Fruit fly (Drosophila melanogaster) whole organism, embryonic: Measurements from ENCODE around the gene CG14105.

Source experiments
- Atf6 ChIP-seq: fragments of 200-800 bp; sonication (Bioruptor generic); IDR thresholded peaks from 2 replicates; pipeline ENCODE4 v1.3.6; 2022; ENCODE audit warnings: missing biosample characterization, missing genetic modification characterization
- B-H1 ChIP-seq: fragments of 200-800 bp; sonication (Bioruptor generic); IDR thresholded peaks from 3 replicates; pipeline ENCODE4 v1.3.6; 2022; ENCODE audit warnings: missing biosample characterization, missing genetic modification characterization
- CG12219 ChIP-seq: fragments of 200-800 bp; sonication (Bioruptor generic); optimal IDR thresholded peaks from 3 replicates; lab custom pipeline; 2018; ENCODE audit warnings: missing biosample characterization, mild to moderate bottlenecking, missing genetic modification characterization
- CG12391 ChIP-seq: fragments of 200-800 bp; sonication (Bioruptor generic); optimal IDR thresholded peaks from 3 replicates; lab custom pipeline; 2018; ENCODE audit warnings: missing biosample characterization, mild to moderate bottlenecking, missing genetic modification characterization, moderate library complexity
- CG13424 ChIP-seq: fragments of 200-800 bp; sonication (Bioruptor generic); optimal IDR thresholded peaks from 2 replicates; lab custom pipeline; 2019; ENCODE audit warnings: missing biosample characterization, mild to moderate bottlenecking, missing genetic modification characterization, moderate library complexity
- CG16779 ChIP-seq: fragments of 200-800 bp; sonication (Bioruptor generic); IDR thresholded peaks from 2 replicates; pipeline ENCODE4 v1.3.6; 2022; ENCODE audit warnings: missing biosample characterization, missing genetic modification characterization
- CG16863 ChIP-seq: fragments of 200-800 bp; sonication (Bioruptor generic); optimal IDR thresholded peaks from 3 replicates; lab custom pipeline; 2016; ENCODE audit warnings: missing biosample characterization, missing genetic modification characterization
- CG30020 ChIP-seq: fragments of 200-800 bp; optimal IDR thresholded peaks from 2 replicates; lab custom pipeline; 2019; ENCODE audit warnings: missing biosample characterization, mild to moderate bottlenecking, missing genetic modification characterization, moderate library complexity
- CG31224 ChIP-seq: fragments of 200-800 bp; sonication (Bioruptor generic); IDR thresholded peaks from 2 replicates; pipeline ENCODE4 v1.3.6; 2022; ENCODE audit warnings: missing biosample characterization, missing genetic modification characterization
- CG31388 ChIP-seq: fragments of 200-800 bp; sonication (Bioruptor generic); optimal IDR thresholded peaks from 2 replicates; lab custom pipeline; 2016; ENCODE audit warnings: missing biosample characterization, missing genetic modification characterization
- CG34376 ChIP-seq: fragments of 200-800 bp; sonication (Bioruptor generic); optimal IDR thresholded peaks from 2 replicates; lab custom pipeline; 2018; ENCODE audit warnings: missing biosample characterization, mild to moderate bottlenecking, missing genetic modification characterization
- CG42726 ChIP-seq: fragments of 200-800 bp; sonication (Bioruptor generic); IDR thresholded peaks from 2 replicates; pipeline ENCODE4 v1.3.6; 2022; ENCODE audit warnings: missing biosample characterization, missing genetic modification characterization; ENCODE audit not compliant: partially characterized antibody
- CG6765 ChIP-seq: fragments of 200-800 bp; sonication (Bioruptor generic); optimal IDR thresholded peaks from 3 replicates; lab custom pipeline; 2017; ENCODE audit warnings: missing biosample characterization, mild to moderate bottlenecking, missing genetic modification characterization
- CTCF ChIP-seq: fragments of 200-800 bp; sonication (Bioruptor generic); optimal IDR thresholded peaks from 2 replicates; lab custom pipeline; 2017; ENCODE audit warnings: missing biosample characterization, mild to moderate bottlenecking, missing genetic modification characterization, moderate library complexity
- Eip74EF ChIP-seq, 2 experiments: fragments of 200-800 bp in 1 of 2; fragments of >200 bp in 1 of 2; sonication (Bioruptor generic) in 1 of 2; optimal IDR thresholded peaks; 2 replicates each; lab custom pipeline; 2017 to 2019; ENCODE audit warnings: missing biosample characterization in 2 of 2, missing genetic modification characterization in 2 of 2, mild to moderate bottlenecking in 1 of 2, moderate library complexity in 1 of 2
- Fer1 ChIP-seq: fragments of 200-800 bp; sonication (Bioruptor generic); optimal IDR thresholded peaks from 2 replicates; lab custom pipeline; 2017; ENCODE audit warnings: missing biosample characterization, mild to moderate bottlenecking, missing genetic modification characterization
- Gug ChIP-seq: fragments of 200-800 bp; sonication (Bioruptor generic); IDR thresholded peaks from 4 replicates; pipeline ENCODE4 v1.3.6; 2022; ENCODE audit warnings: missing biosample characterization, missing genetic modification characterization
- HmgZ ChIP-seq: fragments of 200-800 bp; sonication (Bioruptor generic); optimal IDR thresholded peaks from 2 replicates; lab custom pipeline; 2018; ENCODE audit warnings: missing biosample characterization, mild to moderate bottlenecking, missing genetic modification characterization
- Lpt ChIP-seq: fragments of >200 bp; optimal IDR thresholded peaks from 2 replicates; lab custom pipeline; 2018; ENCODE audit warnings: missing biosample characterization, missing genetic modification characterization
- MESR4 ChIP-seq: fragments of 200-800 bp; sonication (Bioruptor generic); optimal IDR thresholded peaks from 2 replicates; lab custom pipeline; 2018; ENCODE audit warnings: missing biosample characterization, mild to moderate bottlenecking, missing genetic modification characterization, moderate library complexity
- NC2β ChIP-seq: fragments of 200-800 bp; sonication (Bioruptor generic); optimal IDR thresholded peaks from 2 replicates; lab custom pipeline; 2016; ENCODE audit warnings: missing biosample characterization, missing genetic modification characterization
- Nf-YA ChIP-seq: fragments of 200-800 bp; sonication (Bioruptor generic); IDR thresholded peaks from 2 replicates; pipeline ENCODE4 v1.3.6; 2022; ENCODE audit warnings: missing biosample characterization, missing genetic modification characterization
- Six4 ChIP-seq: fragments of 200-800 bp; sonication (Bioruptor generic); optimal IDR thresholded peaks from 2 replicates; lab custom pipeline; 2016; ENCODE audit warnings: missing biosample characterization, missing genetic modification characterization
- Sry-β ChIP-seq: fragments of 200-800 bp; sonication (Bioruptor generic); optimal IDR thresholded peaks from 2 replicates; lab custom pipeline; 2018; ENCODE audit warnings: missing biosample characterization, mild to moderate bottlenecking, missing genetic modification characterization, moderate library complexity
- Taf1 ChIP-seq: fragments of 200-800 bp; sonication (Bioruptor generic); IDR thresholded peaks from 2 replicates; pipeline ENCODE4 v1.3.6; 2022; ENCODE audit warnings: missing biosample characterization, missing genetic modification characterization
- abd-A ChIP-seq: fragments of 200-800 bp; sonication (Bioruptor generic); optimal IDR thresholded peaks from 3 replicates; lab custom pipeline; 2019; ENCODE audit warnings: missing biosample characterization, mild to moderate bottlenecking, missing genetic modification characterization, moderate library complexity
- caup ChIP-seq: fragments of 200-800 bp; sonication (Bioruptor generic); optimal IDR thresholded peaks from 3 replicates; lab custom pipeline; 2017; ENCODE audit warnings: missing biosample characterization, mild to moderate bottlenecking, missing genetic modification characterization, moderate library complexity; ENCODE audit not compliant: severe bottlenecking
- cg ChIP-seq: fragments of 200-800 bp; sonication (Bioruptor generic); optimal IDR thresholded peaks from 3 replicates; lab custom pipeline; 2019; ENCODE audit warnings: missing biosample characterization, mild to moderate bottlenecking, missing genetic modification characterization, moderate library complexity
- corto ChIP-seq: fragments of 200-800 bp; sonication (Bioruptor generic); optimal IDR thresholded peaks from 2 replicates; lab custom pipeline; 2016; ENCODE audit warnings: missing biosample characterization, mild to moderate bottlenecking, missing genetic modification characterization, moderate library complexity
- fd96Cb ChIP-seq: fragments of 200-800 bp; sonication (Bioruptor generic); optimal IDR thresholded peaks from 2 replicates; lab custom pipeline; 2018; ENCODE audit warnings: missing biosample characterization, mild to moderate bottlenecking, missing genetic modification characterization, moderate library complexity
- gro ChIP-seq: fragments of 200-800 bp; sonication (Bioruptor generic); optimal IDR thresholded peaks from 2 replicates; lab custom pipeline; 2016; ENCODE audit warnings: missing biosample characterization, missing genetic modification characterization
- luna ChIP-seq: fragments of 200-800 bp; sonication (Bioruptor generic); optimal IDR thresholded peaks from 2 replicates; lab custom pipeline; 2016; ENCODE audit warnings: missing biosample characterization, missing genetic modification characterization
- nmo ChIP-seq: fragments of 200-800 bp; sonication (Bioruptor generic); optimal IDR thresholded peaks from 2 replicates; lab custom pipeline; 2018; ENCODE audit warnings: missing biosample characterization, mild to moderate bottlenecking, missing genetic modification characterization, moderate library complexity
- peb ChIP-seq: fragments of 200-800 bp; sonication (Bioruptor generic); IDR thresholded peaks from 2 replicates; pipeline ENCODE4 v1.3.6; 2022; ENCODE audit warnings: missing biosample characterization, missing genetic modification characterization
- phol ChIP-seq: fragments of 200-800 bp; sonication (Bioruptor generic); optimal IDR thresholded peaks from 3 replicates; lab custom pipeline; 2018; ENCODE audit warnings: missing biosample characterization, mild to moderate bottlenecking, missing genetic modification characterization, moderate library complexity
- run ChIP-seq: fragments of 200-800 bp; sonication (Bioruptor generic); optimal IDR thresholded peaks from 3 replicates; lab custom pipeline; 2018; ENCODE audit warnings: missing biosample characterization, mild to moderate bottlenecking, missing genetic modification characterization
- sens-2 ChIP-seq: fragments of 200-800 bp; sonication (Bioruptor generic); IDR thresholded peaks from 2 replicates; pipeline ENCODE4 v1.3.6; 2022; ENCODE audit warnings: missing biosample characterization, missing genetic modification characterization
- slp2 ChIP-seq: fragments of 200-800 bp; sonication (Bioruptor generic); optimal IDR thresholded peaks from 2 replicates; lab custom pipeline; 2016; ENCODE audit warnings: missing biosample characterization, missing genetic modification characterization
- ssp ChIP-seq: fragments of 200-800 bp; sonication (Bioruptor generic); IDR thresholded peaks from 2 replicates; pipeline ENCODE4 v1.3.6; 2022; ENCODE audit warnings: missing biosample characterization, missing genetic modification characterization
- tna ChIP-seq: fragments of 200-800 bp; sonication (Bioruptor generic); IDR thresholded peaks from 2 replicates; pipeline ENCODE4 v1.3.6; 2022; ENCODE audit warnings: missing biosample characterization, missing genetic modification characterization; ENCODE audit not compliant: partially characterized antibody
- unpg ChIP-seq: fragments of 200-800 bp; sonication (Bioruptor generic); optimal IDR thresholded peaks from 3 replicates; lab custom pipeline; 2018; ENCODE audit warnings: missing biosample characterization, mild to moderate bottlenecking, missing genetic modification characterization, moderate library complexity
- wdn ChIP-seq: fragments of 200-800 bp; sonication (Bioruptor generic); IDR thresholded peaks from 2 replicates; pipeline ENCODE4 v1.3.6; 2022; ENCODE audit warnings: missing biosample characterization, missing genetic modification characterization
- wek ChIP-seq: fragments of 200-800 bp; sonication (Bioruptor generic); optimal IDR thresholded peaks from 3 replicates; lab custom pipeline; 2018; ENCODE audit warnings: missing biosample characterization, mild to moderate bottlenecking, missing genetic modification characterization, moderate library complexity

Gene CG14105

DNA sequence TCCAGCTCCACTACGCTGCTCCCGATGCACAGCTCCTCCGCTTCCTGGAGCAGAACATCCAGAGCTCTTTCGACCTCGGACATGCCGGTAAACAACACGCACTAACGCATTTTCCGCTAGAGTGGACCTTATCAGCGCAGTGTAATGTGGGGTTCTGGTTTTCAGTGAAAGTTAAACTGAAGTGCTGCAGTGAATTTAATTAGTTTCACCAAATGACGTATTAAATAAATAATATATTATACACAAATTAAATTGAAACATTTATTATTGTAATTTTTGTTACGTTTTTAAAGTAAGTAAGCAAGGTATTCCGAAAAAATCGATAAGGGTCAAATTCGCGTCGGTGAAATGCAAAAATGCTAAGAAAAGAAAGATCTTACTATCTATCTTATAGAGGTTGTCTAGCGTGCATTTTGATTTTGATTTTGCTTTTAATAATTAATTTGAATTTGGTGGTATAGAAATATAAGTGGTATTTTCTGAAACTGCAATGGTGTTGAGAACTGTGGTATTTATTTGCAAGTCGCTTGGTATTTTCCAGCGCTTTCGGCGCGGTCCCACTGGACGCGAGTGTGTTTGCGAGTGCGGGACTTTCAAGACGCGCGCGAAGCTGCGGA, 23.8 kb upstream of the CG14105 start, which contains the start of the genes JMJD7 and CG10738 (continued):
- TF ChIP-seq wek (GFP tag; lab: Kevin White, UChicago) (no peak), HmgZ (peak; percentile 8), CG34376 (GFP tag; lab: Kevin White, UChicago) (peak; percentile 33), unpg (peak; percentile 26), CG16863 (no peak), wdn (GFP tag; lab: Robert Waterston, UW) (no peak), CG16779 (GFP tag; lab: Robert Waterston, UW) (peak; percentile 51; the same call in 1 of the 2 replicates), ssp (GFP tag; lab: Robert Waterston, UW) (peak; percentile 37), Atf6 (GFP tag; lab: Robert Waterston, UW) (peak; percentile 85), B-H1 (peak; percentile 56; the same call in 2 of the 3 replicates), run (tag; lab: Kevin White, UChicago) (no peak), abd-A (no peak), caup (GFP tag; lab: Kevin White, UChicago) (peak; percentile 67), Taf1 (peak; percentile 54; the same call in 1 of the 2 replicates), Nf-YA (GFP tag; lab: Robert Waterston, UW) (peak; percentile 53; the same call in 1 of the 2 replicates), Eip74EF (GFP tag; optimal IDR thresholded peaks at IDR 0.05; lab: Kevin White, UChicago) (no peak), fd96Cb (peak; percentile 70), tna (GFP tag; lab: Robert Waterston, UW) (no peak), gro (GFP tag; lab: Kevin White, UChicago) (no peak), Lpt (GFP tag; lab: Kevin White, UChicago) (no peak), phol (tag; lab: Kevin White, UChicago) (peak; percentile 48), nmo (peak; percentile 39), Fer1 (GFP tag; lab: Kevin White, UChicago) (peak; percentile 82), luna (GFP tag; lab: Kevin White, UChicago) (no peak), MESR4 (peak; percentile 15), CG31224 (GFP tag; lab: Robert Waterston, UW) (peak; percentile 44; the same call in 1 of the 2 replicates), sens-2 (peak; percentile 79), CG12391 (tag; lab: Kevin White, UChicago) (peak; percentile 32), CG12219 (no peak), peb (GFP tag; lab: Robert Waterston, UW) (0 out of 2 replicates have a peak, but pooled peaks have one; percentile 41), cg (GFP tag; lab: Kevin White, UChicago) (no peak), CG13424 (tag; lab: Kevin White, UChicago) (peak; percentile 19), CG42726 (no peak), CTCF (peak; percentile 27), CG31388 (GFP tag; lab: Kevin White, UChicago) (peak; percentile 36), CG30020 (peak; percentile 58), Gug (peak; percentile 77), Sry-β (GFP tag; lab: Kevin White, UChicago) (peak; percentile 32), NC2β (GFP tag; lab: Kevin White, UChicago) (no peak), CG6765 (GFP tag; lab: Kevin White, UChicago) (peak; percentile 15), Six4 (GFP tag; lab: Kevin White, UChicago) (peak; percentile 42), corto (GFP tag; lab: Kevin White, UChicago) (no peak), slp2 (GFP tag; lab: Kevin White, UChicago) (no peak)
